Worm (Caenorhabditis elegans) whole organism, L1 larva: ENCODE results near the gene dpf-2.

Experiments
- C04F5.9 ChIP-seq: sonication (generic microtip); optimal IDR thresholded peaks from 2 replicates; lab custom pipeline; 2016; ENCODE audit warnings: missing genetic modification characterization, missing compliant biosample characterization
- C34B4.2 ChIP-seq: sonication (generic microtip); optimal IDR thresholded peaks from 2 replicates; lab custom pipeline; 2017; ENCODE audit warnings: mild to moderate bottlenecking, missing genetic modification characterization, missing compliant biosample characterization
- F16B12.6 ChIP-seq: fragments of 150-350 bp; optimal IDR thresholded peaks from 2 replicates; lab custom pipeline; 2014; ENCODE audit warnings: missing biosample characterization, missing genetic modification characterization
- Y116A8C.19 ChIP-seq: sonication (generic microtip); optimal IDR thresholded peaks from 2 replicates; lab custom pipeline; 2016; ENCODE audit warnings: missing compliant biosample characterization, missing genetic modification characterization, borderline replicate concordance
- aha-1 ChIP-seq: fragments of 150-350 bp; optimal IDR thresholded peaks from 2 replicates; lab custom pipeline; 2014; ENCODE audit warnings: missing biosample characterization, missing genetic modification characterization
- ceh-8 ChIP-seq: fragments of 200-800 bp; sonication (Bioruptor generic); optimal IDR thresholded peaks from 2 replicates; lab custom pipeline; 2018; ENCODE audit warnings: mild to moderate bottlenecking, missing genetic modification characterization, moderate library complexity, missing compliant biosample characterization
- ceh-88 ChIP-seq: fragments of 200-800 bp; sonication (Bioruptor generic); IDR thresholded peaks from 2 replicates; pipeline ENCODE4 v1.3.6; 2022; ENCODE audit warnings: missing genetic modification characterization, missing compliant biosample characterization
- ceh-90 ChIP-seq: sonication (generic microtip); optimal IDR thresholded peaks from 2 replicates; lab custom pipeline; 2016; ENCODE audit warnings: missing genetic modification characterization, missing compliant biosample characterization
- dpl-1 ChIP-seq, 3 experiments: fragments of 150-350 bp in 2 of 3; sonication (generic microtip) in 1 of 3; optimal IDR thresholded peaks; 2 replicates each; lab custom pipeline; 2014 to 2017; ENCODE audit warnings: missing biosample characterization in 3 of 3, missing genetic modification characterization in 3 of 3, missing genetic modification reagents in 3 of 3
- dsc-1 ChIP-seq: sonication (generic microtip); optimal IDR thresholded peaks from 2 replicates; lab custom pipeline; 2016; ENCODE audit warnings: mild to moderate bottlenecking, missing genetic modification characterization, missing compliant biosample characterization
- efl-1 ChIP-seq, 4 experiments: fragments of 150-350 bp; optimal IDR thresholded peaks in 3 of 4; peaks in 1 of 4; 1 replicate in 1 of 4; 2 replicates in 3 of 4; lab custom pipeline; 2014; ENCODE audit warnings: missing biosample characterization in 2 of 4, missing genetic modification characterization in 2 of 4, missing genetic modification reagents in 2 of 4
- egl-13 ChIP-seq: sonication (generic microtip); optimal IDR thresholded peaks from 2 replicates; lab custom pipeline; 2016; ENCODE audit warnings: missing genotype, missing genetic modification reagents, missing genetic modification characterization, missing compliant biosample characterization
- elt-2 ChIP-seq: sonication (generic microtip); optimal IDR thresholded peaks from 2 replicates; lab custom pipeline; 2016; ENCODE audit warnings: missing genetic modification characterization, mild to moderate bottlenecking, inconsistent platforms, missing compliant biosample characterization, missing genetic modification reagents
- elt-3 ChIP-seq, 6 experiments: fragments of 150-350 bp in 1 of 6; sonication (generic microtip); optimal IDR thresholded peaks; 2 replicates each; lab custom pipeline; 2017 to 2018; ENCODE audit warnings: missing biosample characterization in 6 of 6, missing genetic modification characterization in 6 of 6, inconsistent platforms in 1 of 6
- fkh-8 ChIP-seq: sonication (generic microtip); optimal IDR thresholded peaks from 2 replicates; lab custom pipeline; 2016; ENCODE audit warnings: mild to moderate bottlenecking, missing genetic modification characterization, missing compliant biosample characterization
- fos-1 ChIP-seq: fragments of 150-350 bp; optimal IDR thresholded peaks from 2 replicates; lab custom pipeline; 2014; ENCODE audit warnings: missing biosample characterization, missing genetic modification characterization
- grh-1 ChIP-seq: fragments of 200-800 bp; sonication (Bioruptor generic); IDR thresholded peaks from 2 replicates; pipeline ENCODE4 v1.3.6; 2022; ENCODE audit warnings: missing genetic modification reagents, missing genetic modification characterization, missing compliant biosample characterization
- hlh-4 ChIP-seq: sonication (generic microtip); optimal IDR thresholded peaks from 2 replicates; lab custom pipeline; 2016; ENCODE audit warnings: mild to moderate bottlenecking, missing genetic modification characterization, missing compliant biosample characterization
- lin-13 ChIP-seq: fragments of 150-350 bp; optimal IDR thresholded peaks from 2 replicates; lab custom pipeline; 2014; ENCODE audit warnings: missing biosample characterization, missing genetic modification reagents, missing genetic modification characterization
- lin-14 ChIP-seq: fragments of 200-800 bp; sonication (Bioruptor generic); optimal IDR thresholded peaks from 2 replicates; lab custom pipeline; 2018; ENCODE audit warnings: mild to moderate bottlenecking, missing genetic modification characterization, moderate library complexity, missing compliant biosample characterization
- lin-15B ChIP-seq: fragments of 150-350 bp; sonication (generic microtip); optimal IDR thresholded peaks from 3 replicates; lab custom pipeline; 2014; ENCODE audit warnings: missing biosample characterization, missing genetic modification characterization
- lin-35 ChIP-seq, 2 experiments: fragments of 150-350 bp; optimal IDR thresholded peaks; 2 replicates each; lab custom pipeline; 2014; ENCODE audit warnings: missing biosample characterization in 2 of 2, missing genetic modification characterization in 2 of 2, missing genetic modification reagents in 2 of 2
- lsy-2 ChIP-seq, 2 experiments: fragments of 150-350 bp; optimal IDR thresholded peaks; 2 replicates each; lab custom pipeline; 2014; ENCODE audit warnings: missing biosample characterization in 2 of 2, missing genetic modification characterization in 2 of 2
- mab-9 ChIP-seq: fragments of 200-800 bp; sonication (Bioruptor generic); IDR thresholded peaks from 2 replicates; pipeline ENCODE4 v1.3.6; 2022; ENCODE audit warnings: missing genetic modification reagents, missing genetic modification characterization, missing compliant biosample characterization
- mdl-1 ChIP-seq, 2 experiments: fragments of 150-350 bp; optimal IDR thresholded peaks; 2 replicates each; lab custom pipeline; 2014 to 2017; ENCODE audit warnings: missing biosample characterization in 2 of 2, missing genetic modification characterization in 2 of 2, inconsistent platforms in 1 of 2
- nhr-11 ChIP-seq: fragments of 150-350 bp; optimal IDR thresholded peaks from 2 replicates; lab custom pipeline; 2014; ENCODE audit warnings: missing biosample characterization, missing genetic modification characterization
- nhr-12 ChIP-seq: sonication (generic microtip); optimal IDR thresholded peaks from 2 replicates; lab custom pipeline; 2017; ENCODE audit warnings: missing biosample characterization, missing genetic modification characterization
- nhr-19 ChIP-seq: fragments of 200-800 bp; sonication (Bioruptor generic); conservative IDR thresholded peaks from 2 replicates; pipeline ENCODE4 v1.3.6; 2022; ENCODE audit warnings: missing genetic modification characterization, missing compliant biosample characterization
- nhr-20 ChIP-seq: sonication (generic microtip); optimal IDR thresholded peaks from 2 replicates; lab custom pipeline; 2016; ENCODE audit warnings: mild to moderate bottlenecking, missing genetic modification characterization, missing compliant biosample characterization
- nhr-47 ChIP-seq: sonication (generic microtip); optimal IDR thresholded peaks from 2 replicates; lab custom pipeline; 2016; ENCODE audit warnings: mild to moderate bottlenecking, missing genetic modification characterization, moderate library complexity, missing compliant biosample characterization
- nhr-71 ChIP-seq: sonication (generic microtip); optimal IDR thresholded peaks from 2 replicates; lab custom pipeline; 2016; ENCODE audit warnings: mild to moderate bottlenecking, missing genetic modification characterization, moderate library complexity, missing compliant biosample characterization
- nhr-84 ChIP-seq: sonication (generic microtip); optimal IDR thresholded peaks from 2 replicates; lab custom pipeline; 2017; ENCODE audit warnings: missing biosample characterization, missing genetic modification characterization
- nhr-85 ChIP-seq: sonication (generic microtip); peaks from one replicate; lab custom pipeline; 2016; ENCODE audit warnings: missing genetic modification characterization, inconsistent platforms, missing compliant biosample characterization
- nhr-90 ChIP-seq: sonication (generic microtip); optimal IDR thresholded peaks from 2 replicates; lab custom pipeline; 2016; ENCODE audit warnings: mild to moderate bottlenecking, missing genetic modification characterization, missing compliant biosample characterization; ENCODE audit not compliant: poor library complexity
- pax-3 ChIP-seq: fragments of 200-800 bp; sonication (Bioruptor generic); optimal IDR thresholded peaks from 2 replicates; lab custom pipeline; 2018; ENCODE audit warnings: mild to moderate bottlenecking, missing genetic modification characterization, moderate library complexity, missing compliant biosample characterization
- snu-23 ChIP-seq: sonication (generic microtip); optimal IDR thresholded peaks from 2 replicates; lab custom pipeline; 2016; ENCODE audit warnings: missing genetic modification characterization, missing compliant biosample characterization
- sptf-1 ChIP-seq: fragments of 150-350 bp; optimal IDR thresholded peaks from 2 replicates; lab custom pipeline; 2014; ENCODE audit warnings: missing biosample characterization, missing genetic modification characterization
- sup-37 ChIP-seq: fragments of 200-800 bp; sonication (Bioruptor generic); optimal IDR thresholded peaks from 2 replicates; lab custom pipeline; 2018; ENCODE audit warnings: mild to moderate bottlenecking, missing genetic modification characterization, missing compliant biosample characterization
- tbx-2 ChIP-seq: sonication (generic microtip); optimal IDR thresholded peaks from 2 replicates; lab custom pipeline; 2016; ENCODE audit warnings: missing genetic modification characterization, missing compliant biosample characterization
- unc-130 ChIP-seq: fragments of 150-350 bp; optimal IDR thresholded peaks from 2 replicates; lab custom pipeline; 2017; ENCODE audit warnings: missing biosample characterization, missing genetic modification characterization, inconsistent platforms
- unc-98 ChIP-seq: fragments of 200-800 bp; sonication (Bioruptor generic); IDR thresholded peaks from 2 replicates; pipeline ENCODE4 v1.3.6; 2022; ENCODE audit warnings: missing genetic modification characterization, missing compliant biosample characterization
- zag-1 ChIP-seq: fragments of 150-350 bp; optimal IDR thresholded peaks from 2 replicates; lab custom pipeline; 2014; ENCODE audit warnings: missing biosample characterization, missing genetic modification characterization
- ztf-4 ChIP-seq: fragments of 150-350 bp; optimal IDR thresholded peaks from 2 replicates; lab custom pipeline; 2014; ENCODE audit warnings: missing biosample characterization, missing genetic modification characterization

dpf-2 gene

DNA sequence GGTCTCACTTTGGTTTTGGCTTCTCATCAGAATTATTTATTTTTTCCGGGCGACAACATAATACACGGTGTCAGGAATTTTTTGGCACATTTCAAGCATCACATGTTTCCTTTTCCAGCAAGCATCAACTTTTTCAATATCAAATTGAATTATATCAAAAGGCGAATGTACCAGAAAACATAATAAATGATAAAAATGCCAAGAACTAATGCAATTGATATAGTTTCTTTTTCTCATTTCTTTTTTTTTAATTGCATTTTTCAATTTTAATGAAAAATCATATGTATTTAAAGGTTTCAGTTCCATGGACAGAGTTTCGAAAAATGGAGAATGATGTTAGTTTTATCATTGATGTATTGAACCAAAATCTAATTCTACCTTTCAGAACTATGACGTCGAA lies at the start of gene dpf-2:
Gene dpf-2 (plus strand): TSS at position 301 of the 400 bp plus-strand sequence.
- TF ChIP-seq egl-13 (tag; lab: Kevin White, UChicago): peak; percentile 13
- no peak for TF ChIP-seq ceh-90 (tag; lab: Kevin White, UChicago)
- TF ChIP-seq C34B4.2 (tag; lab: Kevin White, UChicago): no peak
- TF ChIP-seq nhr-84 (tag; lab: Kevin White, UChicago): no peak
- TF ChIP-seq, all 84 proteins: peak for 1

DNA sequence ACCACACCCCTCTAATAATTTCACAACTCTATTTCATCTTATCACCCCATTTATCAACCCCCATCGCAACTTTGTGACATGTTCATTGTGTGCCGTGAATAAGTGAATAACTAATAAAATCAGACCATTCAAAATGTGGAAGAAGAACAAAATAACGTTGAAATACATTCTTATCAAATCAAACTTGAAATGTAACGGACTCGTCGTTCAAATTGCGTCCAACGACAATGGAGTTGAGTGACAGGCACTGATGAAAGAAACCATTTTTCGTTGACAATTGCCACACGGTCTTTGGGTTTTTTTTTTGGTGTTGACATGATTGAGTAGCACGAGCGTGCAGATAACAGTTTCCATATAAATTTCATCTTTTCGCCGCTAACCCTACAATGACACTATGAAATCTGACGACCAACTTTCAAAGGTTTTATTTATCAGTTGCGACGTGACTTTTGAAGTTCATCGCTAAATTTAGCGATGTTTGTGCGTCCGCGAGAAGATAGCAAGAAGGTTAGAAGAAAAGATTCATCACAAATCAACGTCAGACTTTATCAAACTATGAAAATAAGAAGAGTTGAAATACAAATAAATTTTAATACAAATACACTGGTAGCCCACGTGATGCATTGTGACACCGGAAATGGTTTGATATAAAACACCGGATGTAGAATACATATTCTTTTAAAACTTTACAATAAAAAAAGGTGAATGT lies 48.0 kb upstream of the dpf-2 start:
- TF ChIP-seq sup-37 (GFP tag; lab: Kevin White, UChicago): no peak
- no peak for TF ChIP-seq C04F5.9 (tag; lab: Kevin White, UChicago)
- TF ChIP-seq efl-1 (optimal IDR thresholded peaks at IDR 0.05; lab: Kevin White, UChicago): no peak
- peak in 1 of 2 experiments; percentile 43 for TF ChIP-seq efl-1 (GFP tag; optimal IDR thresholded peaks at IDR 0.05 in 1 of 2; lab: Kevin White, UChicago)
- peak in 1 of 6 experiments; percentile 19 for TF ChIP-seq elt-3 (tag; optimal IDR thresholded peaks at IDR 0.05; lab: Kevin White, UChicago)
- TF ChIP-seq lsy-2 (tag; optimal IDR thresholded peaks at IDR 0.05; lab: Kevin White, UChicago): no peak
- TF ChIP-seq dpl-1 (GFP tag; optimal IDR thresholded peaks at IDR 0.05; lab: Kevin White, UChicago): peak in 1 of 3 experiments; percentile 16
- TF ChIP-seq mdl-1 (tag; optimal IDR thresholded peaks at IDR 0.05; lab: Kevin White, UChicago): peak in 1 of 2 experiments; percentile 47
- peak; percentile 38 for TF ChIP-seq nhr-19
- TF ChIP-seq nhr-20 (tag; lab: Kevin White, UChicago): peak; percentile 72
- 0 out of 2 replicates have a peak, but pooled peaks have one; percentile 16 for TF ChIP-seq grh-1 (GFP tag; lab: Robert Waterston, UW)
- TF ChIP-seq snu-23 (GFP tag; lab: Kevin White, UChicago): peak; percentile 34
- TF ChIP-seq lin-14 (GFP tag; lab: Kevin White, UChicago): peak; percentile 63
- peak; percentile 22 for TF ChIP-seq nhr-47 (tag; lab: Kevin White, UChicago)
- peak; percentile 67 for TF ChIP-seq nhr-71 (tag; lab: Kevin White, UChicago)
- peak; percentile 70 for TF ChIP-seq elt-2 (tag; lab: Kevin White, UChicago)
- TF ChIP-seq lin-35 (GFP tag; optimal IDR thresholded peaks at IDR 0.05; lab: Kevin White, UChicago): peak in 1 of 2 experiments; percentile 7
- TF ChIP-seq tbx-2 (tag; lab: Kevin White, UChicago): peak; percentile 51
- TF ChIP-seq nhr-90 (tag; lab: Kevin White, UChicago): peak; percentile 59
- TF ChIP-seq nhr-85 (tag; lab: Kevin White, UChicago): peak; percentile 90
- TF ChIP-seq ceh-8 (GFP tag; lab: Kevin White, UChicago): no peak

- peak; percentile 57 for TF ChIP-seq nhr-19
- no peak for TF ChIP-seq mab-9
- TF ChIP-seq ceh-88: no peak
- peak; percentile 34 for TF ChIP-seq nhr-47 (tag; lab: Kevin White, UChicago)
- no peak for TF ChIP-seq lin-13 (GFP tag; lab: Kevin White, UChicago)
- TF ChIP-seq snu-23 (GFP tag; lab: Kevin White, UChicago): peak; percentile 67
- TF ChIP-seq unc-130 (tag; lab: Kevin White, UChicago): no peak
- TF ChIP-seq lin-15B (tag; lab: Kevin White, UChicago): no peak
- no peak for TF ChIP-seq egl-13 (tag; lab: Kevin White, UChicago)
- no peak for TF ChIP-seq ztf-4 (tag; lab: Kevin White, UChicago)
- no peak for TF ChIP-seq hlh-4 (tag; lab: Kevin White, UChicago)
- no peak for TF ChIP-seq zag-1
- no peak for TF ChIP-seq fkh-8
- TF ChIP-seq pax-3 (tag; lab: Kevin White, UChicago): no peak
- no peak for TF ChIP-seq efl-1 (optimal IDR thresholded peaks at IDR 0.05; lab: Kevin White, UChicago)
- peak in 1 of 2 experiments; percentile 92 for TF ChIP-seq efl-1 (GFP tag; optimal IDR thresholded peaks at IDR 0.05 in 1 of 2; lab: Kevin White, UChicago)
- no peak for TF ChIP-seq Y116A8C.19 (tag; lab: Kevin White, UChicago)
- TF ChIP-seq F16B12.6: no peak
- no peak for TF ChIP-seq nhr-11 (tag; lab: Kevin White, UChicago)
- TF ChIP-seq nhr-84 (tag; lab: Kevin White, UChicago): no peak
- no peak for TF ChIP-seq aha-1 (tag; lab: Kevin White, UChicago)
- TF ChIP-seq fos-1: no peak
- no peak for TF ChIP-seq dsc-1 (tag; lab: Kevin White, UChicago)
- peak; percentile 71 for TF ChIP-seq lin-14 (GFP tag; lab: Kevin White, UChicago)
- no peak for TF ChIP-seq nhr-12 (tag; lab: Kevin White, UChicago)
- TF ChIP-seq C04F5.9 (tag; lab: Kevin White, UChicago): no peak
- no peak for TF ChIP-seq unc-98 (GFP tag; lab: Robert Waterston, UW)
- TF ChIP-seq sptf-1 (tag; lab: Kevin White, UChicago): no peak
Observed at ce11 chrX:14786821-14787556, 44.6 kb upstream of the dpf-2 start.
